Worm (Caenorhabditis elegans) whole organism, mixed stage, embryonic: Measurements from ENCODE around the gene C55B6.7.

Source experiments
- ces-1 ChIP-seq: fragments of 150-350 bp; optimal IDR thresholded peaks from 2 replicates; lab custom pipeline; 2014; ENCODE audit warnings: missing biosample characterization, missing genetic modification reagents, missing genetic modification characterization
- cnd-1 ChIP-seq: fragments of 200-800 bp; sonication (Bioruptor generic); optimal IDR thresholded peaks from 2 replicates; lab custom pipeline; 2018; ENCODE audit warnings: mild to moderate bottlenecking, missing genetic modification characterization, missing compliant biosample characterization
- lin-13 ChIP-seq: fragments of 150-350 bp; optimal IDR thresholded peaks from 2 replicates; lab custom pipeline; 2014; ENCODE audit warnings: missing biosample characterization, missing genetic modification characterization
- lsy-2 ChIP-seq: fragments of 150-350 bp; optimal IDR thresholded peaks from 2 replicates; lab custom pipeline; 2014; ENCODE audit warnings: missing biosample characterization, missing genetic modification characterization
- nhr-237 ChIP-seq: fragments of 150-350 bp; optimal IDR thresholded peaks from 2 replicates; lab custom pipeline; 2014; ENCODE audit warnings: missing biosample characterization, missing genetic modification characterization
- nhr-28 ChIP-seq: fragments of 150-350 bp; optimal IDR thresholded peaks from 2 replicates; lab custom pipeline; 2014; ENCODE audit warnings: missing biosample characterization, missing genetic modification characterization
- nhr-76 ChIP-seq: sonication (generic microtip); optimal IDR thresholded peaks from 2 replicates; lab custom pipeline; 2017; ENCODE audit warnings: missing biosample characterization, missing genetic modification characterization
- snpc-4 ChIP-seq: fragments of 150-350 bp; optimal IDR thresholded peaks from 2 replicates; lab custom pipeline; 2014; ENCODE audit warnings: missing biosample characterization, missing genetic modification characterization
- unc-39 ChIP-seq: fragments of 150-350 bp; optimal IDR thresholded peaks from 2 replicates; lab custom pipeline; 2014; ENCODE audit warnings: missing biosample characterization, missing genetic modification characterization

ce11 chrX:7191882-7192281 is at the start of gene C55B6.7:
- no peak for TF ChIP-seq cnd-1 (tag; lab: Kevin White, UChicago)
- TF ChIP-seq ces-1 (GFP tag; lab: Kevin White, UChicago), result no peak
- no peak for TF ChIP-seq nhr-76 (tag; lab: Kevin White, UChicago)
- TF ChIP-seq nhr-28 (tag; lab: Kevin White, UChicago), result no peak
- TF ChIP-seq lsy-2, result no peak
- no peak for TF ChIP-seq nhr-237 (tag; lab: Kevin White, UChicago)
- TF ChIP-seq lin-13 (tag; lab: Kevin White, UChicago), result no peak
- TF ChIP-seq unc-39, result no peak
- no peak for TF ChIP-seq snpc-4 (tag; lab: Kevin White, UChicago)
